Fruit fly (Drosophila melanogaster): Measurements from ENCODE around the gene CG8773.

The CG8773 gene

dm6 chr3R:13319873-13320272 lies 25.3 kb downstream of the CG8773 start (continued):
- TF ChIP-seq Deaf1 (tag; optimal IDR thresholded peaks at IDR 0.05) (no peak), stc (GFP tag; IDR thresholded peaks at IDR 0.05) (peak; percentile 57; the same call in 1 of the 2 replicates), CG6272 (GFP tag; IDR thresholded peaks at IDR 0.05) (no peak), CG13894 (tag; optimal IDR thresholded peaks at IDR 0.05) (no peak), CG4854 (GFP tag; optimal IDR thresholded peaks at IDR 0.05) (no peak), CG4404 (GFP tag; IDR thresholded peaks at IDR 0.05) (no peak), bbx (GFP tag; IDR thresholded peaks at IDR 0.05; ENCODE audit: partially characterized antibody) (no peak), Hr78 (GFP tag; optimal IDR thresholded peaks at IDR 0.05) (no peak), CG7372 (GFP tag; IDR thresholded peaks at IDR 0.05) (no peak), ci (GFP tag; IDR thresholded peaks at IDR 0.05) (peak; percentile 85), z (GFP tag; IDR thresholded peaks at IDR 0.05) (peak; percentile 51; the same call in 1 of the 3 replicates), NC2β (GFP tag; optimal IDR thresholded peaks at IDR 0.05) (no peak), gem (tag; optimal IDR thresholded peaks at IDR 0.05) (no peak), Bgb (GFP tag; IDR thresholded peaks at IDR 0.05; ENCODE audit: partially characterized antibody) (no peak), CG4424 (GFP tag; optimal IDR thresholded peaks at IDR 0.05) (peak; percentile 20), Bteb2 (GFP tag; optimal IDR thresholded peaks at IDR 0.05) (no peak), peb (GFP tag; IDR thresholded peaks at IDR 0.05) (0 out of 2 replicates have a peak, but pooled peaks have one; percentile 11), Sry-β (GFP tag; optimal IDR thresholded peaks at IDR 0.05) (no peak), CG18476 (GFP tag; optimal IDR thresholded peaks at IDR 0.05) (no peak), CG2120 (GFP tag; optimal IDR thresholded peaks at IDR 0.05) (no peak), CG10654 (GFP tag; optimal IDR thresholded peaks at IDR 0.05) (no peak), CG30403 (GFP tag; optimal IDR thresholded peaks at IDR 0.05) (no peak), lmd (GFP tag; IDR thresholded peaks at IDR 0.05) (no peak), mld (GFP tag; IDR thresholded peaks at IDR 0.05; ENCODE audit: partially characterized antibody) (no peak), eve (GFP tag; optimal IDR thresholded peaks at IDR 0.05) (no peak), D19B (GFP tag; optimal IDR thresholded peaks at IDR 0.05) (no peak), vnd (GFP tag; IDR thresholded peaks at IDR 0.05; ENCODE audit: partially characterized antibody) (no peak), nerfin-2 (GFP tag; IDR thresholded peaks at IDR 0.05; ENCODE audit: partially characterized antibody) (no peak), CG7271 (tag; optimal IDR thresholded peaks at IDR 0.05) (no peak), CG5245 (GFP tag; optimal IDR thresholded peaks at IDR 0.05) (no peak), Med (GFP tag) (peak; percentile 92), CG13287 (GFP tag; IDR thresholded peaks at IDR 0.05; ENCODE audit: partially characterized antibody) (no peak), dati (GFP tag; IDR thresholded peaks at IDR 0.05) (no peak), Atf3 (GFP tag; optimal IDR thresholded peaks at IDR 0.05) (no peak), pan (optimal IDR thresholded peaks at IDR 0.05) (no peak), pan (GFP tag; optimal IDR thresholded peaks at IDR 0.05 in 1 of 2, IDR thresholded peaks at IDR 0.05 in 1 of 2) (no peak), schlank (tag; optimal IDR thresholded peaks at IDR 0.05) (no peak), wor (GFP tag; IDR thresholded peaks at IDR 0.05) (no peak), Ada2b (GFP tag; IDR thresholded peaks at IDR 0.05) (no peak), CG12942 (GFP tag; optimal IDR thresholded peaks at IDR 0.05) (no peak), ash1 (GFP tag; optimal IDR thresholded peaks at IDR 0.05) (no peak), Dfd (GFP tag; optimal IDR thresholded peaks at IDR 0.05) (no peak), scrt (GFP tag; optimal IDR thresholded peaks at IDR 0.05) (no peak), CG34422 (GFP tag; IDR thresholded peaks at IDR 0.05) (no peak), psq (GFP tag; optimal IDR thresholded peaks at IDR 0.05) (no peak), CG43689 (GFP tag; IDR thresholded peaks at IDR 0.05) (no peak), gfzf (GFP tag; optimal IDR thresholded peaks at IDR 0.05) (no peak), CG10543 (GFP tag; optimal IDR thresholded peaks at IDR 0.05) (no peak), D (optimal IDR thresholded peaks at IDR 0.05) (no peak), D (GFP tag; optimal IDR thresholded peaks at IDR 0.05) (no peak), CG5953 (GFP tag; IDR thresholded peaks at IDR 0.05) (no peak), hkb (optimal IDR thresholded peaks at IDR 0.05) (no peak), hkb (GFP tag; IDR thresholded peaks at IDR 0.05) (no peak)

Measured in whole organism, embryonic.